Worm (Caenorhabditis elegans): ENCODE measurements around the gene dnc-2.
A peak's percentile ranks its signal among the peaks of the same experiment; 100 is the strongest.

dnc-2 gene

DNA sequence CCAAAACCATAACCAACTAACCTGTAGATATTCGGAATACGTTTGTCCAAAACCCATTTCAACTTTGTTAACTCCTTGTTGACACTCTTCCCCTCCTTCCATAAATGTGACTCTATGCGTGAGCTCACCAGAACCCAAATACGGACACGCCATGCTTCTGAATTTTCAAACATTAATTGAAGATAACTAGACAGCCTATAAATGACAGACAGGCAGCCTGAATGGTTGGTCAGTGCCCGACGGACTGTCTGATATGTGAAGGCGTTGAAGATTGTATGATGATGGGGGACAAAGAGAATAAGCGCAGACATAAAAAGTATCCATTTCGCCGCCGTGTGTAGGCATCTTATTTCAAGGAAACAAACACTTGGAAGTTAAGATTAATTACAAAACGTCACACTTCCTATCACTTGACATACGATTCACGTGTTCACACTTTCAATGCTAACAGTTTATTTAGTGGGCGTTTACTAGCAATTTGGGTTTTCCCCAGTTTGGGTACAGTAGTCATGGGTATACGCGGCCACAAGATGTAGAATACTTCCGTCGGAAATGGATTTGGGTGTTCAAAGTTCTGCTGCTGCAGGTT, 5.7 kb downstream of the dnc-2 start, which contains the start of the genes tdo-2 and C28H8.2:
tdo-2 (minus strand) TSS at position 157 of the 589 bp plus-strand sequence.
C28H8.2 (plus strand) TSS at position 524 of the 589 bp plus-strand sequence.
- peak; percentile 19 for TF ChIP-seq irx-1 (tag; optimal IDR thresholded peaks at IDR 0.05)
- TF ChIP-seq ztf-11 (tag; optimal IDR thresholded peaks at IDR 0.05): no peak
- peak; percentile 7 for TF ChIP-seq lin-13 (GFP tag; optimal IDR thresholded peaks at IDR 0.05)
- TF ChIP-seq unc-30 (tag; optimal IDR thresholded peaks at IDR 0.05): no peak
- TF ChIP-seq fkh-10 (GFP tag; optimal IDR thresholded peaks at IDR 0.05): no peak
- peak; percentile 77 for TF ChIP-seq nhr-90 (tag; optimal IDR thresholded peaks at IDR 0.05; ENCODE audit: poor library complexity)
- peak; percentile 8 to 42 (median 27) for TF ChIP-seq dpl-1 (GFP tag; optimal IDR thresholded peaks at IDR 0.05)
- peak in 1 of 2 experiments; percentile 77 for TF ChIP-seq lin-35 (GFP tag; optimal IDR thresholded peaks at IDR 0.05)
- peak; percentile 45 for TF ChIP-seq xbp-1 (tag; optimal IDR thresholded peaks at IDR 0.05)
- TF ChIP-seq sup-37 (GFP tag; optimal IDR thresholded peaks at IDR 0.05): no peak
- TF ChIP-seq mdl-1 (tag; optimal IDR thresholded peaks at IDR 0.05): peak in 1 of 2 experiments; percentile 92
- peak in 5 of 6 experiments; percentile 83 to 96 (median 93) for TF ChIP-seq elt-3 (tag; optimal IDR thresholded peaks at IDR 0.05)
- no peak for TF ChIP-seq sptf-1 (tag; optimal IDR thresholded peaks at IDR 0.05)
- peak; percentile 71 for TF ChIP-seq grh-1 (GFP tag; IDR thresholded peaks at IDR 0.05)
- TF ChIP-seq ets-5 (GFP tag; IDR thresholded peaks at IDR 0.05): no peak
- TF ChIP-seq unc-98 (GFP tag; IDR thresholded peaks at IDR 0.05): no peak
- TF ChIP-seq lir-3 (tag; optimal IDR thresholded peaks at IDR 0.05; ENCODE audit: poor library complexity): peak; percentile 22
- TF ChIP-seq hlh-17 (GFP tag; optimal IDR thresholded peaks at IDR 0.05; ENCODE audit: borderline replicate concordance): no peak
- no peak for TF ChIP-seq sox-4 (tag; optimal IDR thresholded peaks at IDR 0.05)
- TF ChIP-seq nhr-71 (tag; optimal IDR thresholded peaks at IDR 0.05): peak; percentile 89
- no peak for TF ChIP-seq elt-2 (tag; optimal IDR thresholded peaks at IDR 0.05)
- peak; percentile 4 for TF ChIP-seq skn-1 (tag; optimal IDR thresholded peaks at IDR 0.05)
- TF ChIP-seq nhr-20 (tag; optimal IDR thresholded peaks at IDR 0.05): peak; percentile 91
- TF ChIP-seq vab-15 (tag; optimal IDR thresholded peaks at IDR 0.05): peak; percentile 76
- no peak for TF ChIP-seq lin-39 (tag; optimal IDR thresholded peaks at IDR 0.05)
- TF ChIP-seq ceh-82 (tag; optimal IDR thresholded peaks at IDR 0.05): no peak
- TF ChIP-seq lsy-2 (tag; optimal IDR thresholded peaks at IDR 0.05): peak; percentile 37
- TF ChIP-seq nhr-11 (tag; optimal IDR thresholded peaks at IDR 0.05): no peak
- peak; percentile 78 for TF ChIP-seq nhr-19 (GFP tag; conservative IDR thresholded peaks at IDR 0.05)
- TF ChIP-seq pqm-1 (tag; optimal IDR thresholded peaks at IDR 0.05): no peak
- peak; percentile 96 for TF ChIP-seq nhr-85 (tag)
- peak; percentile 94 for TF ChIP-seq blmp-1 (tag; optimal IDR thresholded peaks at IDR 0.05)
- no peak for TF ChIP-seq nhr-12 (tag; optimal IDR thresholded peaks at IDR 0.05)
- TF ChIP-seq egl-27 (tag; optimal IDR thresholded peaks at IDR 0.05): no peak
- peak; percentile 86 for TF ChIP-seq lin-14 (GFP tag; optimal IDR thresholded peaks at IDR 0.05)
- TF ChIP-seq C34B4.2 (tag; optimal IDR thresholded peaks at IDR 0.05): no peak
- TF ChIP-seq unc-130 (tag; optimal IDR thresholded peaks at IDR 0.05): peak; percentile 67
- TF ChIP-seq lin-15B (tag; optimal IDR thresholded peaks at IDR 0.05): no peak
- TF ChIP-seq C16A3.4 (tag; optimal IDR thresholded peaks at IDR 0.05): peak; percentile 4
- no peak for TF ChIP-seq C04F5.9 (tag; optimal IDR thresholded peaks at IDR 0.05)
- TF ChIP-seq nhr-47 (tag; optimal IDR thresholded peaks at IDR 0.05): peak; percentile 54
- peak; percentile 75 for TF ChIP-seq snu-23 (GFP tag; optimal IDR thresholded peaks at IDR 0.05)
- TF ChIP-seq tbx-2 (tag; optimal IDR thresholded peaks at IDR 0.05): peak; percentile 74
- TF ChIP-seq F16B12.6 (tag; optimal IDR thresholded peaks at IDR 0.05): no peak
- TF ChIP-seq mab-9 (GFP tag; IDR thresholded peaks at IDR 0.05): no peak
- TF ChIP-seq ces-1 (GFP tag; optimal IDR thresholded peaks at IDR 0.05): no peak
- TF ChIP-seq efl-1 (optimal IDR thresholded peaks at IDR 0.05): peak in 1 of 2 experiments; percentile 17
- TF ChIP-seq efl-1 (GFP tag; optimal IDR thresholded peaks at IDR 0.05 in 1 of 2): peak in 1 of 2 experiments; percentile 93
- no peak for TF ChIP-seq snpc-4 (tag; optimal IDR thresholded peaks at IDR 0.05)
- peak; percentile 39 for TF ChIP-seq ztf-4 (tag; optimal IDR thresholded peaks at IDR 0.05)
- peak; percentile 48 for TF ChIP-seq mep-1 (tag; optimal IDR thresholded peaks at IDR 0.05)
- no peak for TF ChIP-seq pax-3 (tag; optimal IDR thresholded peaks at IDR 0.05)

All from whole organism, L1 larva.